Fruit fly (Drosophila melanogaster) whole organism: Measurements from ENCODE around the gene Osi18.

Experiments used
- CG8478 ChIP-seq: fragments of >200 bp; optimal IDR thresholded peaks from 2 replicates; lab custom pipeline; 2018; ENCODE audit warnings: inconsistent platforms
- Dll ChIP-seq: fragments of >200 bp; optimal IDR thresholded peaks from 2 replicates; lab custom pipeline; 2017
- EcR ChIP-seq, 2 experiments: fragments of >200 bp; optimal IDR thresholded peaks; 2 replicates each; lab custom pipeline; 2017; ENCODE audit warnings: missing biosample characterization in 2 of 2, missing genetic modification characterization in 2 of 2, missing genetic modification reagents in 2 of 2
- pan ChIP-seq: fragments of >200 bp; optimal IDR thresholded peaks from 2 replicates; lab custom pipeline; 2017
- psq ChIP-seq: fragments of >200 bp; optimal IDR thresholded peaks from 2 replicates; lab custom pipeline; 2017
- usp ChIP-seq: fragments of >200 bp; optimal IDR thresholded peaks from 2 replicates; lab custom pipeline; 2017; ENCODE audit warnings: missing biosample characterization, missing genetic modification characterization, mixed read lengths

The Osi18 gene

dm6 chr3R:6329774-6330298 lies at the start of gene Osi18:
Gene Osi18, plus strand, starts transcription at chr3R:6330248.
- TF ChIP-seq EcR (GFP tag; optimal IDR thresholded peaks at IDR 0.05; lab: Kevin White, UChicago) (no peak), usp (GFP tag; lab: Kevin White, UChicago) (no peak), pan (lab: Kevin White, UChicago) (no peak), psq (lab: Kevin White, UChicago) (no peak), CG8478 (lab: Kevin White, UChicago) (no peak), Dll (no peak)

DNA sequence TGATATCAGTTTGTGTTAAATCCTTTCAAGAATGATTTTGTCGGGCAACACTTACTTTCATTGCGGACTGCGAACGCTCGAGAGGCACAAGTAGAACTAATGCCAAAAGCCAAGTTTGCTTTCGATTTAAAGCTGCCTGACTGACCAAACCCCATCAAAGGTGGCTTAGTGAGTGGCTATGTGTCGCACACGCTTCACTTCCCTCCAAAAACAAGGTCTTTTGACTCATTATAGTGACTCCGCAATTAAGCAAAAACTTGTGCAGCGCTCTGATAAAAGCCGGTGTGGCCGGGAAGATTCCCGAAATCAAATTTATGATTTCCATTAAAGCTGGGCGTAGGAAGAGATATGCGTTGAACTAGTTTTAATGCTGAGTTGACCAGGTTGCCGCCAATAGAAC lies 44.9 kb upstream of the Osi18 start, which contains the start of gene CG15597:
TSS of gene CG15597 (minus strand) at position 101 of the 400 bp plus-strand sequence.
- no peak for TF ChIP-seq EcR (GFP tag; optimal IDR thresholded peaks at IDR 0.05; lab: Kevin White, UChicago)
- no peak for TF ChIP-seq pan (lab: Kevin White, UChicago)

dm6 chr3R:6287433-6287832 lies 42.6 kb upstream of the Osi18 start, which contains the start of gene CG15594:
Gene CG15594, plus strand, starts transcription at chr3R:6287733.
- TF ChIP-seq CG8478 (lab: Kevin White, UChicago) (no peak), EcR (GFP tag; optimal IDR thresholded peaks at IDR 0.05; lab: Kevin White, UChicago) (no peak), psq (lab: Kevin White, UChicago) (no peak), usp (GFP tag; lab: Kevin White, UChicago) (no peak), pan (lab: Kevin White, UChicago) (no peak), Dll (no peak)

DNA sequence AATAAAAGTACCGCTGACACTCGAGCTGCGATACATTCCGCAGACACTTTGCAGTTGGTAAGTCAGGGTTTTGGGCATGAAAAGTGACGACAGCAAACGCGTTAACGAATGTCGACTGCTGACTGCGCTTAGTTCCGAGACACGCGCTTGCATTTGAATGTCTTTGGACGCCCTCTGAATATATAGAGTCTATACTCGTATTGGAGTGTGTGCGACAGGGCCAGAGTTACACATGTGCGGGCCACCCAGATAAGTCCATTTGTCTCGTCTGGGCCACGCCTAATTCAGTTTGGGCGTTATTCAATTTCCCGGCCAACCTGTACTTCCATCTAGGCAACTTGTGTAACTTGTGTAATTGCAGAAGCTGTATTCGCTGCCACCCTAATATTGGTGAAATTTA lies 39.8 kb upstream of the Osi18 start:
- TF ChIP-seq CG8478 (lab: Kevin White, UChicago) (no peak), psq (lab: Kevin White, UChicago) (no peak), usp (GFP tag; lab: Kevin White, UChicago) (no peak), pan (lab: Kevin White, UChicago) (no peak), EcR (GFP tag; optimal IDR thresholded peaks at IDR 0.05; lab: Kevin White, UChicago) (no peak), Dll (no peak)

dm6 chr3R:6291437-6291836 lies 38.6 kb upstream of the Osi18 start, which contains the start of gene Osi13:
Gene Osi13, plus strand, starts transcription at chr3R:6291737.
- TF ChIP-seq psq (lab: Kevin White, UChicago) (no peak), EcR (GFP tag; optimal IDR thresholded peaks at IDR 0.05; lab: Kevin White, UChicago) (no peak), usp (GFP tag; lab: Kevin White, UChicago) (no peak), CG8478 (lab: Kevin White, UChicago) (no peak), pan (lab: Kevin White, UChicago) (no peak), Dll (no peak)

DNA sequence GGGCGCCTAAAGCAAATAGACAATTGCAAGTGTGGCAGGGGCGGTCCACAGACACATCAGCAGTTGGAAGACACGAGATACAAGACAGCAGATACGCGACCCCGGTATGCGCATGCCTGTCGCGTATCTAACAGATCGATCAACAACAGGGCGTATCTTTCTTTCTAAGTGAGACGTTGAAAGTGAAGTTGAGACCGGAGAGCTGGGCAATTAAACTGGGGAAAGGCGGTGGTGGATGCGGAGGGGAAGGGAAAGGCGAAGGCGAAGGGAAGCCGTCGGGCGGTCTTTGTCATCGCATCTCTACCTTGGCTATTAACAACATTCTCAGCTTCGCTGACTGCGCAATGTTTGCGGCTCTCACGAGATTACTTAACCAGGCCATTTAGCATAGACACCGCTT lies 36.0 kb upstream of the Osi18 start:
- no peak for TF ChIP-seq CG8478 (lab: Kevin White, UChicago)
- TF ChIP-seq Dll: no peak
- no peak for TF ChIP-seq usp (GFP tag; lab: Kevin White, UChicago)
- TF ChIP-seq pan (lab: Kevin White, UChicago): no peak
- TF ChIP-seq EcR (GFP tag; optimal IDR thresholded peaks at IDR 0.05; lab: Kevin White, UChicago): no peak
- no peak for TF ChIP-seq psq (lab: Kevin White, UChicago)

dm6 chr3R:6297164-6297563 lies 32.9 kb upstream of the Osi18 start:
- TF ChIP-seq pan (lab: Kevin White, UChicago) (no peak), EcR (GFP tag; optimal IDR thresholded peaks at IDR 0.05; lab: Kevin White, UChicago) (no peak), Dll (no peak), usp (GFP tag; lab: Kevin White, UChicago) (no peak), CG8478 (lab: Kevin White, UChicago) (no peak), psq (lab: Kevin White, UChicago) (no peak)

dm6 chr3R:6298828-6299227 lies 31.2 kb upstream of the Osi18 start, which contains the start of gene Osi14:
Gene Osi14, plus strand, starts transcription at chr3R:6299128.
- no peak for TF ChIP-seq psq (lab: Kevin White, UChicago)
- no peak for TF ChIP-seq EcR (GFP tag; optimal IDR thresholded peaks at IDR 0.05; lab: Kevin White, UChicago)
- no peak for TF ChIP-seq CG8478 (lab: Kevin White, UChicago)
- TF ChIP-seq Dll: no peak
- TF ChIP-seq pan (lab: Kevin White, UChicago): no peak
- no peak for TF ChIP-seq usp (GFP tag; lab: Kevin White, UChicago)

dm6 chr3R:6301257-6301839 lies 28.7 kb upstream of the Osi18 start, which contains the start of gene Osi15:
Gene Osi15, plus strand, starts transcription at chr3R:6301804.
- TF ChIP-seq psq (lab: Kevin White, UChicago) (no peak), pan (lab: Kevin White, UChicago) (no peak), Dll (no peak), CG8478 (lab: Kevin White, UChicago) (no peak), EcR (GFP tag; optimal IDR thresholded peaks at IDR 0.05; lab: Kevin White, UChicago) (no peak), usp (GFP tag; lab: Kevin White, UChicago) (no peak)

DNA sequence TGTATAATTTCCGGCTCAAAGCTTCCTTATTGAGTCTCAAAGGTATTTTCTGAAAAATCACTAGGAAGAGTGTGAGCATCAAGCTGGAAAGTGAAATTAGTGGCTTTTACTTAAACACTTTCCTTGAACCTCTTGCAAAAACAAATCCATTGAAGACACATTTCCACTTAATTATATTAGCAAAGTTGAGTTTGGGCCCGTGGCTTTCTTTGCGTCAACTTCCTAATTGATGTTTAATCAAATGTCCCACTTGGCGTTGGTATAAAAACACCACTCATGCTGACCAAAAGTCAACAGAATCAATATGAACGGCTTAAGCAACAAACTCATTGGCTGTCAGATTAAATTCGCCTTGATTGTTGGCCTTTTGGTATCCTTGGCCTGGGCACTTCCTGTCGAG lies 26.3 kb upstream of the Osi18 start, which contains the start of gene CG46396:
TSS of gene CG46396 (plus strand) at position 301 of the 400 bp plus-strand sequence.
- TF ChIP-seq psq (lab: Kevin White, UChicago): no peak
- TF ChIP-seq Dll: no peak
- TF ChIP-seq pan (lab: Kevin White, UChicago): no peak
- TF ChIP-seq CG8478 (lab: Kevin White, UChicago): no peak
- no peak for TF ChIP-seq EcR (GFP tag; optimal IDR thresholded peaks at IDR 0.05; lab: Kevin White, UChicago)
- TF ChIP-seq usp (GFP tag; lab: Kevin White, UChicago): no peak

DNA sequence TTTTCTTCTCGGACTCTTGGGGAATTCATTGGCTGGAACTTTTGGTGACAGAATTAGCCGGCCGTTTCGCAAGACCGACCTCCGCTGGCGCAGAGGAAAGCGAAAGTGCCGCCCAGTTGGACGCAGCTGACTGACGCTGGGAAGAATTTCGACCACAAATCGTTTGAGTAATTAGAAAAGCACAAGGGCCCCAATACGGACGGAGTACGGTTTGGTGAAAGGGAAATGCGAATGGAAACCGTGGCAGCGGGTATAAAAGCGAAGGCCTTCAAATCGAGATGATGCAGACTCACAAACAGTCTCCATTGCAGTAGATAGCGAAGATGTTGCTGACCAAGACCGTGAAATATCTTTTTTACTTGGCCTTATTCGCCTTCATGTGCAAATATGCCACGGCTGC lies 25.1 kb upstream of the Osi18 start, which contains the start of gene Osi16:
TSS of gene Osi16 (plus strand) at position 301 of the 400 bp plus-strand sequence.
- TF ChIP-seq psq (lab: Kevin White, UChicago) (no peak), usp (GFP tag; lab: Kevin White, UChicago) (no peak), Dll (no peak), EcR (GFP tag; optimal IDR thresholded peaks at IDR 0.05; lab: Kevin White, UChicago) (no peak), pan (lab: Kevin White, UChicago) (no peak), CG8478 (lab: Kevin White, UChicago) (no peak)
